Fruit fly (Drosophila melanogaster) Kc167 (cell line): ENCODE measurements around the gene Rsbp15.

Source experiments
- h ChIP-seq: fragments of >200 bp; optimal IDR thresholded peaks from 3 replicates; lab custom pipeline; 2018; ENCODE audit warnings: missing external identifiers
- insv ChIP-seq: fragments of >200 bp; optimal IDR thresholded peaks from 3 replicates; lab custom pipeline; 2018; ENCODE audit warnings: missing external identifiers
- psq ChIP-seq: fragments of >200 bp; optimal IDR thresholded peaks from 2 replicates; lab custom pipeline; 2017; ENCODE audit warnings: missing external identifiers

DNA sequence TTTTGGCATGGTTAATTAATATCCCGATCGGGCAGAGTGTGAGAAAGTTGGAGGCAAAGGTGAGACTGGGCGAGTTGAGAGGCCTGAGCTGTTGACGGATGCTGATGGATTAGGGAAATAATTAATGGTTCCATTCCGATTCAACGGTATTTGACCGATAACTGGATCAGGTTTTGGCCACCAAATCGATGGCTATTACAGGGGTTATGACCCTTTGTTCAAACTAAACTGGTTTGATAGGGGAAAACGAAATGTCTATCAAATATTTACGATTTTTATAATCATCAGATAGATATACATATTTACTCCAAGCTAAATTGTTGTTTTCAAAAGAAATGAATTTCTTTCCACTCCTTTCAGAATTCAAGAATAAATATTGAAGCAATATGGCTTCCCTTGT, 36.2 kb downstream of the Rsbp15 start, which contains the start of the genes CG44037 and svp:
- TF ChIP-seq h (lab: Kevin White, UChicago) (no peak), psq (lab: Kevin White, UChicago) (no peak), insv (no peak)
